Worm (Caenorhabditis elegans) whole organism, L3 larva: Measurements from ENCODE around the gene Y37E11B.5.

Experiments used
- nhr-237 ChIP-seq: fragments of 150-350 bp; optimal IDR thresholded peaks from 2 replicates; lab custom pipeline; 2014; ENCODE audit warnings: missing biosample characterization, missing genetic modification characterization
- unc-39 ChIP-seq: sonication (generic microtip); optimal IDR thresholded peaks from 4 replicates; lab custom pipeline; 2017; ENCODE audit warnings: missing biosample characterization, missing genetic modification characterization

ce11 chrIV:3638250-3638926 lies 40.0 kb upstream of the Y37E11B.5 start:
- TF ChIP-seq nhr-237 (tag; lab: Kevin White, UChicago): no peak
- TF ChIP-seq unc-39 (tag; lab: Kevin White, UChicago): no peak
